Worm (Caenorhabditis elegans) whole organism, L3 larva: ENCODE results near the gene F43C11.12.
A peak's percentile ranks its signal among the peaks of the same experiment; 100 is the strongest.

Source experiments
- R02D3.7 ChIP-seq: fragments of 150-350 bp; optimal IDR thresholded peaks from 2 replicates; lab custom pipeline; 2014; ENCODE audit warnings: missing biosample characterization, missing genetic modification characterization
- ZK546.5 ChIP-seq: sonication (generic microtip); optimal IDR thresholded peaks from 2 replicates; lab custom pipeline; 2017; ENCODE audit warnings: missing biosample characterization, missing genetic modification characterization
- aly-2 ChIP-seq: fragments of 150-350 bp; optimal IDR thresholded peaks from 2 replicates; lab custom pipeline; 2014; ENCODE audit warnings: missing biosample characterization, missing genetic modification characterization
- ama-1 ChIP-seq: fragments of 150-350 bp; optimal IDR thresholded peaks from 2 replicates; lab custom pipeline; 2018
- ceh-16 ChIP-seq: sonication (generic microtip); optimal IDR thresholded peaks from 2 replicates; lab custom pipeline; 2017; ENCODE audit warnings: missing biosample characterization, missing genetic modification characterization
- ceh-28 ChIP-seq: fragments of 150-350 bp; optimal IDR thresholded peaks from 2 replicates; lab custom pipeline; 2014; ENCODE audit warnings: missing biosample characterization, missing genetic modification reagents, missing genetic modification characterization
- ceh-9 ChIP-seq: sonication (generic microtip); optimal IDR thresholded peaks from 2 replicates; lab custom pipeline; 2018; ENCODE audit warnings: missing biosample characterization, missing genetic modification characterization
- egl-27 ChIP-seq: sonication (generic microtip); optimal IDR thresholded peaks from 4 replicates; lab custom pipeline; 2017; ENCODE audit warnings: missing biosample characterization, missing genetic modification reagents, missing genetic modification characterization
- egl-5 ChIP-seq: fragments of 150-350 bp; optimal IDR thresholded peaks from 2 replicates; lab custom pipeline; 2017; ENCODE audit warnings: missing biosample characterization, missing genetic modification reagents, missing genetic modification characterization, inconsistent platforms
- elt-1 ChIP-seq: fragments of 150-350 bp; optimal IDR thresholded peaks from 2 replicates; lab custom pipeline; 2014; ENCODE audit warnings: missing biosample characterization, missing genetic modification characterization
- elt-2 ChIP-seq: sonication (generic microtip); optimal IDR thresholded peaks from 2 replicates; lab custom pipeline; 2016; ENCODE audit warnings: missing genetic modification reagents, mild to moderate bottlenecking, missing genetic modification characterization, missing compliant biosample characterization
- elt-3 ChIP-seq, 3 experiments: fragments of 150-350 bp in 1 of 3; sonication (generic microtip) in 2 of 3; optimal IDR thresholded peaks; 2 replicates in 2 of 3; 4 replicates in 1 of 3; lab custom pipeline; 2014 to 2017; ENCODE audit warnings: missing biosample characterization in 3 of 3, missing genetic modification characterization in 3 of 3
- eor-1 ChIP-seq, 2 experiments: fragments of 150-350 bp; optimal IDR thresholded peaks; 2 replicates each; lab custom pipeline; 2014 to 2018; ENCODE audit warnings: missing biosample characterization in 2 of 2, missing genetic modification characterization in 2 of 2
- fkh-10 ChIP-seq: sonication (generic microtip); optimal IDR thresholded peaks from 2 replicates; lab custom pipeline; 2017; ENCODE audit warnings: missing biosample characterization, missing genetic modification reagents, missing genetic modification characterization
- fkh-2 ChIP-seq: fragments of 150-350 bp; optimal IDR thresholded peaks from 2 replicates; lab custom pipeline; 2014; ENCODE audit warnings: missing biosample characterization, missing genetic modification reagents, missing genetic modification characterization
- lin-15B ChIP-seq: fragments of 150-350 bp; optimal IDR thresholded peaks from 2 replicates; lab custom pipeline; 2014; ENCODE audit warnings: missing biosample characterization, missing genetic modification characterization
- lin-39 ChIP-seq: fragments of 150-350 bp; optimal IDR thresholded peaks from 2 replicates; lab custom pipeline; 2018; ENCODE audit warnings: missing biosample characterization, missing genetic modification reagents, missing genetic modification characterization
- lsy-12 ChIP-seq: sonication (generic microtip); optimal IDR thresholded peaks from 2 replicates; lab custom pipeline; 2016; ENCODE audit warnings: mild to moderate bottlenecking, missing genetic modification characterization, missing compliant biosample characterization
- mdl-1 ChIP-seq: fragments of 150-350 bp; optimal IDR thresholded peaks from 2 replicates; lab custom pipeline; 2014; ENCODE audit warnings: missing biosample characterization, missing genetic modification characterization
- mml-1 ChIP-seq: fragments of 150-350 bp; sonication (generic microtip); optimal IDR thresholded peaks from 3 replicates; lab custom pipeline; 2014; ENCODE audit warnings: missing biosample characterization, missing genetic modification characterization
- nhr-12 ChIP-seq: fragments of 150-350 bp; optimal IDR thresholded peaks from 2 replicates; lab custom pipeline; 2014; ENCODE audit warnings: missing biosample characterization, missing genetic modification characterization
- nhr-25 ChIP-seq: sonication (generic microtip); optimal IDR thresholded peaks from 2 replicates; lab custom pipeline; 2017; ENCODE audit warnings: missing biosample characterization, missing genetic modification characterization
- nhr-28 ChIP-seq: fragments of 150-350 bp; optimal IDR thresholded peaks from 2 replicates; lab custom pipeline; 2014; ENCODE audit warnings: missing biosample characterization, missing genetic modification characterization
- nhr-43 ChIP-seq: sonication (generic microtip); optimal IDR thresholded peaks from 2 replicates; lab custom pipeline; 2016; ENCODE audit warnings: mild to moderate bottlenecking, missing genetic modification characterization, missing compliant biosample characterization; ENCODE audit not compliant: poor library complexity, severe bottlenecking
- nhr-67 ChIP-seq: fragments of 150-350 bp; optimal IDR thresholded peaks from 2 replicates; lab custom pipeline; 2014; ENCODE audit warnings: missing biosample characterization, missing genetic modification characterization
- nhr-77 ChIP-seq: fragments of 150-350 bp; optimal IDR thresholded peaks from 2 replicates; lab custom pipeline; 2014; ENCODE audit warnings: missing biosample characterization, missing genetic modification characterization
- pha-4 ChIP-seq: fragments of 150-350 bp; optimal IDR thresholded peaks from 2 replicates; lab custom pipeline; 2014; ENCODE audit warnings: missing biosample characterization, missing genetic modification reagents, missing genetic modification characterization
- pqm-1 ChIP-seq: fragments of 150-350 bp; optimal IDR thresholded peaks from 2 replicates; lab custom pipeline; 2017; ENCODE audit warnings: missing biosample characterization, missing genetic modification characterization, inconsistent platforms
- sea-2 ChIP-seq: fragments of 150-350 bp; sonication (generic microtip); optimal IDR thresholded peaks from 4 replicates; lab custom pipeline; 2014; ENCODE audit warnings: missing biosample characterization, missing genetic modification reagents, missing genetic modification characterization
- skn-1 ChIP-seq: fragments of 150-350 bp; optimal IDR thresholded peaks from 2 replicates; lab custom pipeline; 2014; ENCODE audit warnings: missing biosample characterization, missing genetic modification characterization
- unc-39 ChIP-seq: sonication (generic microtip); optimal IDR thresholded peaks from 4 replicates; lab custom pipeline; 2017; ENCODE audit warnings: missing biosample characterization, missing genetic modification characterization
- zag-1 ChIP-seq: fragments of 150-350 bp; optimal IDR thresholded peaks from 2 replicates; lab custom pipeline; 2014; ENCODE audit warnings: missing biosample characterization, missing genetic modification characterization
- ztf-11 ChIP-seq: fragments of 150-350 bp; optimal IDR thresholded peaks from 2 replicates; lab custom pipeline; 2014; ENCODE audit warnings: missing biosample characterization, missing genetic modification characterization

The F43C11.12 gene

DNA sequence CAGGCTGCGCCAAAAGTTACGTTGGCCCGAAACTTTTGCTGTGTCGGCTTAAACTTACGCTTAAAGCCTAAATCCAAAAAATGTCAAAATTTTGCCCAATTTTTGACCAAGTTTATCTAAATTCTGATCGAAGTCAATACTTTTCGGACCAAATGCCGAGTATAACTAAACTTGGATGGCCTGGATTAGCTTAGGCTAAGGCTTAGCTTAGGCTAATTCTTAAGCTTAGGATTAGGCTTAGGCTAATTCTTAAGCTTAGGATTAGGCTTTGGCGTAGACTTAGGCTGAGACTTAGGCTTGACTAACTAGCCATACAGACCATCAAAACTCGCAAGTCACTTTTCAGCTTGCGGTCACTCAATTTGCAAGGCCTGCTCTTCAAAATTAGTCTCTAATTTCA is 30.3 kb downstream of the F43C11.12 start:
- TF ChIP-seq mdl-1 (tag; lab: Kevin White, UChicago), result no peak
- TF ChIP-seq unc-39 (tag; lab: Kevin White, UChicago), result no peak
- no peak for TF ChIP-seq zag-1 (tag; lab: Kevin White, UChicago)
- TF ChIP-seq nhr-43 (tag; lab: Kevin White, UChicago), result no peak
- TF ChIP-seq ceh-28, result no peak

DNA sequence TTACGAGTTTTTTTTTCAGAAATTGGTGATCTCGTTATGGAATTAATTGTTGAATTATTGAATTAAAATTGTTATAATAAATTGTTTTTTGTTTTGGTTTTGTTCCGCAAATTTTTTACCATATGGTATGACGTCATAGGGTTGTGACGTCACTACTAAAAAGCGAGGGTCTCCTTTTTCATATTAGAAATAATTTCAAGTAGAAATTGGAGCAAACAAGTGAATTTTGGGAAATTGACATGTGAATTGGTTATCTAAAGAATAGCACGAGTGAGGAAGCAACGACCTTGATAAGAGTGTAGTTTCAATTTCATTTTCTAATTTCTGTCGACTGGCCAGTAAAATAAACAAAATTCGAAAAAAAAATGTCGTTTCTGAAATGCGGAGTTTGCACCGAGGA is 31.0 kb downstream of the F43C11.12 start, which contains the start of gene F43C11.7:
Gene F43C11.7 (plus strand): TSS at position 326 of the 400 bp plus-strand sequence.
- TF ChIP-seq nhr-77 (tag; lab: Kevin White, UChicago), result no peak
- peak; percentile 87 for TF ChIP-seq elt-2
- TF ChIP-seq pqm-1, result peak; percentile 49
- TF ChIP-seq pha-4 (tag; lab: Kevin White, UChicago), result peak; percentile 51
- TF ChIP-seq lin-39, result no peak
- no peak for TF ChIP-seq mml-1 (tag; lab: Kevin White, UChicago)
- TF ChIP-seq, all 47 proteins: peak for 3

DNA sequence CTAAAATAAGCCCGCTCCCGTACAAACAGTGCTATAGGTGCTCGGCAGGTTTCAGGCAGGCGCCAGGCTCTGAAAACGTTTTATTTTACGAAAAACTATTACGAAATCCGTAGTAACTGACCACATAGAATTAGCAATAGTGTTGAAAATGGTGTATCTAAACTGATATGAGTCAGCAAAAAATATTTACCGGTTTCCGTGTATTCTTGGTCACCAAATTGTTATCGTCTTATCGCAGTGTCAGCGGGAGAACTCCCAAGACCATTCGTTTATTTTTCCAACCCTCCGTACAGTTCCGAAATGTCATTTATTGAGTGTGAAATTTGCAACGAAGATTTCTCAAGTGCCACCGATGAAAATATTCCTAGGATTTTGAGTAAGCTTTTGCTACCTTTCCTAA is 34.3 kb downstream of the F43C11.12 start, which contains the start of gene F43C11.8:
Gene F43C11.8 (plus strand): TSS at position 301 of the 400 bp plus-strand sequence.
- no peak for TF ChIP-seq mdl-1 (tag; lab: Kevin White, UChicago)
- TF ChIP-seq mml-1 (tag; lab: Kevin White, UChicago), result no peak
- no peak for TF ChIP-seq aly-2 (tag; lab: Kevin White, UChicago)
- TF ChIP-seq nhr-67 (tag; lab: Kevin White, UChicago), result no peak
- no peak for TF ChIP-seq ceh-9
- no peak for TF ChIP-seq elt-1 (tag; lab: Kevin White, UChicago)
- no peak for TF ChIP-seq unc-39 (tag; lab: Kevin White, UChicago)
- no peak for TF ChIP-seq nhr-28 (tag; lab: Kevin White, UChicago)
- no peak for TF ChIP-seq fkh-10 (GFP tag; lab: Kevin White, UChicago)
- no peak for TF ChIP-seq ama-1 (lab: Kevin White, UChicago)
- TF ChIP-seq pha-4 (tag; lab: Kevin White, UChicago), result no peak
- TF ChIP-seq nhr-25 (tag; lab: Kevin White, UChicago), result no peak
- TF ChIP-seq eor-1 (tag; optimal IDR thresholded peaks at IDR 0.05; lab: Kevin White, UChicago), result no peak
- TF ChIP-seq, all 47 proteins: peak for 0

DNA sequence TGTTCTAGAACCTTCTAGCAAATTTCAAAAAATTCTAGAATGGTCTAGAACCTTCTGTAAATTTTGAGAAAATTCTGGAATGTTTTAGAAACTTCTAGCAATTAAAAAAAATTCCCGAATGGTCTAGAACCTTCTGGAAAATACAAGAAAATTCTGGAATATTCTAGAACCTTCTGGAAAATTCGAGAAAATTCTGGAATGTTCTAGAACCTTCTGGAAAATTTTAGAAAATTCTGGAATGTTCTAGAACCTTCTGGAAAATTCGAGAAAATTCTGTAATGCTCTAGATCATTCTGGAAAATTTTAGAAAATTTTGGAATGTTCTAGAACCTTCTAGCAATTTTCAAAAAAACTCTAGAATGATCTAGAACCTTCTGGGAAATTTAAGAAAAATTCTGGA is 36.1 kb downstream of the F43C11.12 start:
- TF ChIP-seq eor-1 (tag; optimal IDR thresholded peaks at IDR 0.05; lab: Kevin White, UChicago) (no peak), egl-5 (tag; lab: Kevin White, UChicago) (no peak), lsy-12 (tag; lab: Kevin White, UChicago) (no peak), ceh-9 (no peak), elt-3 (tag; optimal IDR thresholded peaks at IDR 0.05; lab: Kevin White, UChicago) (no peak), zag-1 (tag; lab: Kevin White, UChicago) (no peak), ceh-16 (tag; lab: Kevin White, UChicago) (no peak), nhr-67 (tag; lab: Kevin White, UChicago) (no peak), lin-15B (tag; lab: Kevin White, UChicago) (no peak), nhr-25 (tag; lab: Kevin White, UChicago) (no peak), elt-1 (tag; lab: Kevin White, UChicago) (no peak), fkh-10 (GFP tag; lab: Kevin White, UChicago) (no peak), skn-1 (tag; lab: Kevin White, UChicago) (no peak), R02D3.7 (no peak)

DNA sequence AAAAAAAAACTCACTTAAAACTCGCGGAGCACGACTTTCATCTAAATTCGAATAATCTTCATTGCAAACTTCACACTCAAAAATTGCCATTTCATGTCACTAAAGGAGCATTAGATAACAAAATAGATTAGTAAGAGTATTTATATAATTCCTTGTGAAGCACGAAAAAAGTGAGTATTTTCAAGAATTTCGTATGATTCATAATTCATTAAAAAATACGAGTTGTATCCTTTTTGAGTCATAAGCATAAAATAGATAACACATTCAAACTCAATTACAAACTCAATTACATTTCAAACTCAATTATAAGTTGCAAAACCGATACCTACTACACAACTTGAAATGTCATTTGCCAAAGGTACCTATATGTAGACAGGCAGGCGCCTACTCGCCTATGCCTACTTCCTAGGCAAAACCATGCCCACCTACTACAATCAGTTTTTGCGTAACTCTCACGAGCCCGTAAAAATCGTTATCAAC is 37.5 kb downstream of the F43C11.12 start, which contains the start of the genes ZK1240.8 and ZK1240.1:
Gene ZK1240.8 (minus strand): TSS at position 101 of the 480 bp plus-strand sequence.
Gene ZK1240.1 (plus strand): TSS at position 430 of the 480 bp plus-strand sequence.
- TF ChIP-seq mdl-1 (tag; lab: Kevin White, UChicago) (no peak), ceh-9 (no peak), ztf-11 (tag; lab: Kevin White, UChicago) (no peak), ZK546.5 (no peak), nhr-25 (tag; lab: Kevin White, UChicago) (no peak), sea-2 (no peak), ceh-16 (tag; lab: Kevin White, UChicago) (no peak), aly-2 (tag; lab: Kevin White, UChicago) (no peak), nhr-12 (no peak), fkh-2 (tag; lab: Kevin White, UChicago) (no peak), skn-1 (tag; lab: Kevin White, UChicago) (no peak), egl-27 (tag; lab: Kevin White, UChicago) (no peak), mml-1 (tag; lab: Kevin White, UChicago) (no peak)
- TF ChIP-seq, all 47 proteins: peak for 0
